Worm (Caenorhabditis elegans): ENCODE data around the gene R07B7.8.

DNA sequence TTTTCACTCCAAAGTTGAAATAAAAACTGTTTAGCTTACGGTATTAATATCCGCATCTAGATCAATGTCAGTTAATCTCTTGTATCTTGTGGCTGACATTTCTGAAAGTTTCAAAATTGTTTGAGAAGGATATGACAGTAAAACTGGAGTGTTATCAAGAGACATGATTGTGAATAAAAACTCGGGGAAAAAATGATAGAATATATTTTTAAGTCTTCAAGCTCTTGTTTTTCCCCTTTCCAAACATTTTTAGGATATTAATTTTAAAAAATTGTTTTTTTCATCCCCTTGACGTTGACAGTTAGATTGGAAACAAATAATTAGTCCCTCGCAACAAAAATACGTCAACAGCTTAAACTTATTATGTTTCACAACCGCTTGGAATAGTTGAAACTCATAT lies 9.2 kb downstream of the R07B7.8 start, which contains the start of gene R07B7.6:
- TF ChIP-seq pqm-1 (tag; optimal IDR thresholded peaks at IDR 0.05) (no peak), mxl-3 (GFP tag; optimal IDR thresholded peaks at IDR 0.05) (no peak), lin-39 (tag; optimal IDR thresholded peaks at IDR 0.05) (no peak), unc-130 (GFP tag; optimal IDR thresholded peaks at IDR 0.05) (no peak)
